Fruit fly (Drosophila melanogaster) whole organism, prepupa: Measurements from ENCODE around the gene Sprn.

Experiments
- Blimp-1 ChIP-seq: fragments of 200-800 bp; sonication (Bioruptor generic); optimal IDR thresholded peaks from 3 replicates; lab custom pipeline; 2017; ENCODE audit warnings: missing biosample characterization, missing genetic modification characterization, mild to moderate bottlenecking, moderate library complexity, missing genetic modification reagents
- CG10631 ChIP-seq: fragments of 200-800 bp; sonication (Bioruptor generic); optimal IDR thresholded peaks from 2 replicates; lab custom pipeline; 2016; ENCODE audit warnings: missing biosample characterization, missing genetic modification characterization
- CG10669 ChIP-seq: fragments of 200-800 bp; sonication (Bioruptor generic); optimal IDR thresholded peaks from 3 replicates; lab custom pipeline; 2018; ENCODE audit warnings: missing biosample characterization, mild to moderate bottlenecking, missing genetic modification characterization, moderate library complexity
- CG11762 ChIP-seq: fragments of 200-800 bp; sonication (Bioruptor generic); optimal IDR thresholded peaks from 3 replicates; lab custom pipeline; 2016; ENCODE audit warnings: missing biosample characterization, missing genetic modification characterization; ENCODE audit not compliant: insufficient read depth
- CG11902 ChIP-seq: fragments of 200-800 bp; sonication (Bioruptor generic); optimal IDR thresholded peaks from 3 replicates; lab custom pipeline; 2016; ENCODE audit warnings: missing biosample characterization, missing genetic modification characterization
- CG15336 ChIP-seq: fragments of 200-800 bp; sonication (Bioruptor generic); IDR thresholded peaks from 2 replicates; pipeline ENCODE4 v1.3.6; 2022; ENCODE audit warnings: missing biosample characterization, missing genetic modification characterization
- CG3032 ChIP-seq: fragments of 200-800 bp; optimal IDR thresholded peaks from 2 replicates; lab custom pipeline; 2019; ENCODE audit warnings: missing biosample characterization, mild to moderate bottlenecking, missing genetic modification characterization, moderate library complexity
- CG31627 ChIP-seq: fragments of 200-800 bp; sonication (Bioruptor generic); optimal IDR thresholded peaks from 3 replicates; lab custom pipeline; 2016; ENCODE audit warnings: missing biosample characterization, missing genetic modification characterization
- CG34406 ChIP-seq: fragments of 200-800 bp; sonication (Bioruptor generic); optimal IDR thresholded peaks from 3 replicates; lab custom pipeline; 2016; ENCODE audit warnings: missing biosample characterization, missing genetic modification characterization
- CG4318 ChIP-seq: fragments of 200-800 bp; sonication (Bioruptor generic); optimal IDR thresholded peaks from 3 replicates; lab custom pipeline; 2017; ENCODE audit warnings: missing biosample characterization, mild to moderate bottlenecking, missing genetic modification characterization
- CG6276 ChIP-seq: fragments of 200-800 bp; sonication (Bioruptor generic); optimal IDR thresholded peaks from 2 replicates; lab custom pipeline; 2017; ENCODE audit warnings: missing biosample characterization, mild to moderate bottlenecking, missing genetic modification characterization
- CG6792 ChIP-seq: fragments of 200-800 bp; sonication (Bioruptor generic); optimal IDR thresholded peaks from 3 replicates; lab custom pipeline; 2016; ENCODE audit warnings: missing biosample characterization, missing genetic modification characterization
- CG6808 ChIP-seq: fragments of 200-800 bp; sonication (Bioruptor generic); optimal IDR thresholded peaks from 3 replicates; lab custom pipeline; 2017; ENCODE audit warnings: missing biosample characterization, missing genetic modification characterization, mild to moderate bottlenecking, moderate library complexity, missing genetic modification reagents
- CG8119 ChIP-seq: fragments of 200-800 bp; sonication (Bioruptor generic); IDR thresholded peaks from 3 replicates; pipeline ENCODE4 v1.3.6; 2022; ENCODE audit warnings: missing biosample characterization, missing genetic modification characterization
- CG8632 ChIP-seq: fragments of 200-800 bp; sonication (Bioruptor generic); optimal IDR thresholded peaks from 3 replicates; lab custom pipeline; 2016; ENCODE audit warnings: missing biosample characterization, missing genetic modification characterization
- CG9139 ChIP-seq: fragments of 200-800 bp; sonication (Bioruptor generic); optimal IDR thresholded peaks from 3 replicates; lab custom pipeline; 2017; ENCODE audit warnings: missing biosample characterization, mild to moderate bottlenecking, missing genetic modification characterization
- Eip75B ChIP-seq: fragments of 200-800 bp; sonication (Bioruptor generic); optimal IDR thresholded peaks from 3 replicates; lab custom pipeline; 2016; ENCODE audit warnings: missing biosample characterization, missing genetic modification characterization
- Eip78C ChIP-seq: fragments of 200-800 bp; sonication (Bioruptor generic); peaks from one replicate; lab custom pipeline; 2016; ENCODE audit warnings: missing biosample characterization, missing genetic modification characterization
- Ets96B ChIP-seq: fragments of 200-800 bp; optimal IDR thresholded peaks from 2 replicates; lab custom pipeline; 2019; ENCODE audit warnings: missing biosample characterization, mild to moderate bottlenecking, missing genetic modification characterization, moderate library complexity
- Gug ChIP-seq: fragments of 200-800 bp; sonication (Bioruptor generic); IDR thresholded peaks from 2 replicates; pipeline ENCODE4 v1.3.6; 2022; ENCODE audit warnings: missing biosample characterization, missing genetic modification characterization
- Hr4 ChIP-seq: fragments of 200-800 bp; sonication (Bioruptor generic); optimal IDR thresholded peaks from 3 replicates; lab custom pipeline; 2016; ENCODE audit warnings: missing biosample characterization, missing genetic modification characterization
- Lpt ChIP-seq: fragments of 200-800 bp; sonication (Bioruptor generic); optimal IDR thresholded peaks from 3 replicates; lab custom pipeline; 2016; ENCODE audit warnings: missing biosample characterization, missing genetic modification characterization
- Smox ChIP-seq: fragments of 200-800 bp; sonication (Bioruptor generic); optimal IDR thresholded peaks from 3 replicates; lab custom pipeline; 2016; ENCODE audit warnings: missing biosample characterization, missing genetic modification characterization
- Sox14 ChIP-seq: fragments of 200-800 bp; sonication (Bioruptor generic); optimal IDR thresholded peaks from 3 replicates; lab custom pipeline; 2016; ENCODE audit warnings: missing biosample characterization, missing genetic modification characterization
- Sox15 ChIP-seq: fragments of 200-800 bp; sonication (Bioruptor generic); optimal IDR thresholded peaks from 3 replicates; lab custom pipeline; 2016; ENCODE audit warnings: missing biosample characterization, missing genetic modification characterization
- achi ChIP-seq: fragments of 200-800 bp; sonication (Bioruptor generic); optimal IDR thresholded peaks from 3 replicates; lab custom pipeline; 2016; ENCODE audit warnings: missing biosample characterization, missing genetic modification characterization
- dac ChIP-seq: fragments of 200-800 bp; sonication (Bioruptor generic); optimal IDR thresholded peaks from 2 replicates; lab custom pipeline; 2017; ENCODE audit warnings: missing biosample characterization, mild to moderate bottlenecking, missing genetic modification characterization
- esn ChIP-seq: fragments of 200-800 bp; sonication (Bioruptor generic); optimal IDR thresholded peaks from 2 replicates; lab custom pipeline; 2016; ENCODE audit warnings: missing biosample characterization, mild to moderate bottlenecking, missing genetic modification characterization, moderate library complexity
- fd59A ChIP-seq: fragments of 200-800 bp; sonication (Bioruptor generic); optimal IDR thresholded peaks from 2 replicates; lab custom pipeline; 2017; ENCODE audit warnings: missing biosample characterization, mild to moderate bottlenecking, missing genetic modification characterization, missing genetic modification reagents
- fd85E ChIP-seq: fragments of 200-800 bp; sonication (Bioruptor generic); optimal IDR thresholded peaks from 3 replicates; lab custom pipeline; 2016; ENCODE audit warnings: missing biosample characterization, missing genetic modification characterization
- fkh ChIP-seq: fragments of 200-800 bp; sonication (Bioruptor generic); optimal IDR thresholded peaks from 3 replicates; lab custom pipeline; 2017; ENCODE audit warnings: missing biosample characterization, mild to moderate bottlenecking, missing genetic modification characterization, moderate library complexity
- lz ChIP-seq: fragments of 200-800 bp; sonication (Bioruptor generic); optimal IDR thresholded peaks from 3 replicates; lab custom pipeline; 2016; ENCODE audit warnings: missing biosample characterization, missing genetic modification characterization
- net ChIP-seq: fragments of 200-800 bp; sonication (Bioruptor generic); optimal IDR thresholded peaks from 3 replicates; lab custom pipeline; 2016; ENCODE audit warnings: missing biosample characterization, missing genetic modification characterization
- pdm3 ChIP-seq: fragments of 200-800 bp; sonication (Bioruptor generic); optimal IDR thresholded peaks from 3 replicates; lab custom pipeline; 2016; ENCODE audit warnings: missing biosample characterization, missing genetic modification characterization
- spab ChIP-seq: fragments of 200-800 bp; sonication (Bioruptor generic); optimal IDR thresholded peaks from 2 replicates; lab custom pipeline; 2017; ENCODE audit warnings: missing biosample characterization, mild to moderate bottlenecking, missing genetic modification characterization, missing genetic modification reagents
- svp ChIP-seq: fragments of 200-800 bp; sonication (Bioruptor generic); peaks from one replicate; lab custom pipeline; 2016; ENCODE audit warnings: missing biosample characterization, missing genetic modification characterization
- topi ChIP-seq: fragments of 200-800 bp; sonication (Bioruptor generic); optimal IDR thresholded peaks from 3 replicates; lab custom pipeline; 2016; ENCODE audit warnings: missing biosample characterization, missing genetic modification characterization

The Sprn gene

dm6 chr3L:11833296-11833717 is 45.6 kb upstream of the Sprn start, which contains the start of gene CycA:
Gene CycA (minus strand): TSS chr3L:11833578.
- TF ChIP-seq Hr4 (GFP tag; lab: Kevin White, UChicago), result no peak
- no peak for TF ChIP-seq Smox
- peak; percentile 29 for TF ChIP-seq Blimp-1 (GFP tag; lab: Kevin White, UChicago)
- TF ChIP-seq lz (GFP tag; lab: Kevin White, UChicago), result peak; percentile 20
- TF ChIP-seq achi (GFP tag; lab: Kevin White, UChicago), result peak; percentile 0
- peak; percentile 32 for TF ChIP-seq Sox14 (GFP tag; lab: Kevin White, UChicago)
- peak; percentile 67 for TF ChIP-seq fkh (GFP tag; lab: Kevin White, UChicago)
- TF ChIP-seq Eip78C (GFP tag; lab: Kevin White, UChicago), result peak; percentile 68
- TF ChIP-seq, all 60 proteins: peak for 6

dm6 chr3L:11836575-11837077 is 42.3 kb upstream of the Sprn start, which contains the start of gene CG43064:
Gene CG43064 (minus strand): TSS chr3L:11836721.
- TF ChIP-seq CG4318 (GFP tag; lab: Kevin White, UChicago) (no peak), fd85E (GFP tag; lab: Kevin White, UChicago) (no peak), Eip75B (GFP tag; lab: Kevin White, UChicago) (no peak), fd59A (GFP tag; lab: Kevin White, UChicago) (no peak), CG10631 (GFP tag; lab: Kevin White, UChicago) (no peak), dac (GFP tag; lab: Kevin White, UChicago) (no peak), pdm3 (GFP tag; lab: Kevin White, UChicago) (no peak), CG11902 (GFP tag; lab: Kevin White, UChicago) (no peak), CG11762 (GFP tag; lab: Kevin White, UChicago) (no peak), CG15336 (GFP tag; lab: Robert Waterston, UW) (no peak), svp (GFP tag; lab: Kevin White, UChicago) (no peak), CG6276 (GFP tag; lab: Kevin White, UChicago) (no peak), CG31627 (GFP tag; lab: Kevin White, UChicago) (no peak), Gug (no peak), Lpt (GFP tag; lab: Kevin White, UChicago) (no peak)

dm6 chr3L:11847703-11848102 is 31.2 kb upstream of the Sprn start, which contains the start of gene CG12521:
Gene CG12521 (minus strand): TSS chr3L:11847803.
- TF ChIP-seq Sox14 (GFP tag; lab: Kevin White, UChicago) (no peak), CG6792 (GFP tag; lab: Kevin White, UChicago) (no peak), Sox15 (no peak), CG8119 (GFP tag; lab: Robert Waterston, UW) (no peak), svp (GFP tag; lab: Kevin White, UChicago) (no peak), esn (GFP tag; lab: Kevin White, UChicago) (no peak), topi (GFP tag; lab: Kevin White, UChicago) (no peak), CG11902 (GFP tag; lab: Kevin White, UChicago) (no peak), CG34406 (GFP tag; lab: Kevin White, UChicago) (no peak), fd59A (GFP tag; lab: Kevin White, UChicago) (no peak), Blimp-1 (GFP tag; lab: Kevin White, UChicago) (no peak)

- TF ChIP-seq CG3032 (no peak), svp (GFP tag; lab: Kevin White, UChicago) (peak; percentile 2)
These were observed 26.0 kb upstream of the Sprn start for dm6 chr3L:11852924-11853323.

dm6 chr3L:11858745-11859144 is 20.2 kb upstream of the Sprn start:
- peak; percentile 50 for TF ChIP-seq svp (GFP tag; lab: Kevin White, UChicago)
- no peak for TF ChIP-seq Eip75B (GFP tag; lab: Kevin White, UChicago)
- TF ChIP-seq Eip78C (GFP tag; lab: Kevin White, UChicago), result peak; percentile 19

- no peak for TF ChIP-seq CG6792 (GFP tag; lab: Kevin White, UChicago)
- no peak for TF ChIP-seq svp (GFP tag; lab: Kevin White, UChicago)
- no peak for TF ChIP-seq CG8119 (GFP tag; lab: Robert Waterston, UW)
- TF ChIP-seq CG6808, result no peak
- no peak for TF ChIP-seq Lpt (GFP tag; lab: Kevin White, UChicago)
- no peak for TF ChIP-seq fkh (GFP tag; lab: Kevin White, UChicago)
- no peak for TF ChIP-seq Hr4 (GFP tag; lab: Kevin White, UChicago)
- TF ChIP-seq CG10669 (GFP tag; lab: Kevin White, UChicago), result no peak
- no peak for TF ChIP-seq Ets96B (tag; lab: Kevin White, UChicago)
- no peak for TF ChIP-seq spab (GFP tag; lab: Kevin White, UChicago)
- no peak for TF ChIP-seq lz (GFP tag; lab: Kevin White, UChicago)
- no peak for TF ChIP-seq CG31627 (GFP tag; lab: Kevin White, UChicago)
- no peak for TF ChIP-seq net (GFP tag; lab: Kevin White, UChicago)
- TF ChIP-seq CG9139 (GFP tag; lab: Kevin White, UChicago), result no peak
- no peak for TF ChIP-seq CG15336 (GFP tag; lab: Robert Waterston, UW)
- no peak for TF ChIP-seq pdm3 (GFP tag; lab: Kevin White, UChicago)
- TF ChIP-seq CG8632 (GFP tag; lab: Kevin White, UChicago), result no peak
- no peak for TF ChIP-seq fd85E (GFP tag; lab: Kevin White, UChicago)
- no peak for TF ChIP-seq CG11762 (GFP tag; lab: Kevin White, UChicago)
These were observed 16.6 kb upstream of the Sprn start for dm6 chr3L:11862266-11862665.
